Worm (Caenorhabditis elegans) whole organism, L4 larva: ENCODE results near the gene F49C5.10.

Source experiments
- F44E2.7 ChIP-seq: fragments of 200-800 bp; sonication (Bioruptor generic); IDR thresholded peaks from 2 replicates; pipeline ENCODE4 v2.1.2; 2022; ENCODE audit warnings: missing genetic modification characterization, missing compliant biosample characterization
- R02D3.7 ChIP-seq: fragments of 150-350 bp; sonication (generic microtip); optimal IDR thresholded peaks from 3 replicates; lab custom pipeline; 2014; ENCODE audit warnings: missing biosample characterization, missing genetic modification characterization
- ces-1 ChIP-seq: fragments of 150-350 bp; sonication (generic microtip); optimal IDR thresholded peaks from 4 replicates; lab custom pipeline; 2014; ENCODE audit warnings: missing biosample characterization, missing genetic modification reagents, missing genetic modification characterization
- gei-8 ChIP-seq: fragments of 200-800 bp; sonication (Bioruptor generic); optimal IDR thresholded peaks from 2 replicates; lab custom pipeline; 2018; ENCODE audit warnings: mild to moderate bottlenecking, missing genetic modification characterization, missing compliant biosample characterization
- lin-13 ChIP-seq: fragments of 150-350 bp; optimal IDR thresholded peaks from 2 replicates; lab custom pipeline; 2014; ENCODE audit warnings: missing biosample characterization, missing genetic modification reagents, missing genetic modification characterization
- lin-29 ChIP-seq: fragments of 200-800 bp; sonication (Bioruptor generic); IDR thresholded peaks from 2 replicates; pipeline ENCODE4 v1.3.6; 2022; ENCODE audit warnings: missing genetic modification reagents, missing genetic modification characterization, missing compliant biosample characterization
- nhr-25 ChIP-seq: sonication (generic microtip); optimal IDR thresholded peaks from 2 replicates; lab custom pipeline; 2017; ENCODE audit warnings: missing genetic modification characterization, mild to moderate bottlenecking, missing compliant biosample characterization, antibody characterized with exemption, moderate library complexity, borderline replicate concordance; ENCODE audit not compliant: insufficient read depth
- nhr-28 ChIP-seq: fragments of 150-350 bp; optimal IDR thresholded peaks from 2 replicates; lab custom pipeline; 2014; ENCODE audit warnings: missing biosample characterization, missing genetic modification characterization
- nhr-48 ChIP-seq: sonication (generic microtip); optimal IDR thresholded peaks from 2 replicates; lab custom pipeline; 2016; ENCODE audit warnings: mild to moderate bottlenecking, missing genetic modification characterization, missing compliant biosample characterization
- nhr-76 ChIP-seq: fragments of 150-350 bp; optimal IDR thresholded peaks from 2 replicates; lab custom pipeline; 2014; ENCODE audit warnings: missing biosample characterization, missing genetic modification characterization
- rbr-2 ChIP-seq: sonication (generic microtip); optimal IDR thresholded peaks from 2 replicates; lab custom pipeline; 2016; ENCODE audit warnings: missing genotype, missing genetic modification characterization, missing compliant biosample characterization
- snpc-4 ChIP-seq: fragments of 150-350 bp; optimal IDR thresholded peaks from 2 replicates; lab custom pipeline; 2014; ENCODE audit warnings: missing biosample characterization, missing genetic modification characterization
- zag-1 ChIP-seq: fragments of 150-350 bp; optimal IDR thresholded peaks from 2 replicates; lab custom pipeline; 2014; ENCODE audit warnings: missing biosample characterization, missing genetic modification characterization

DNA sequence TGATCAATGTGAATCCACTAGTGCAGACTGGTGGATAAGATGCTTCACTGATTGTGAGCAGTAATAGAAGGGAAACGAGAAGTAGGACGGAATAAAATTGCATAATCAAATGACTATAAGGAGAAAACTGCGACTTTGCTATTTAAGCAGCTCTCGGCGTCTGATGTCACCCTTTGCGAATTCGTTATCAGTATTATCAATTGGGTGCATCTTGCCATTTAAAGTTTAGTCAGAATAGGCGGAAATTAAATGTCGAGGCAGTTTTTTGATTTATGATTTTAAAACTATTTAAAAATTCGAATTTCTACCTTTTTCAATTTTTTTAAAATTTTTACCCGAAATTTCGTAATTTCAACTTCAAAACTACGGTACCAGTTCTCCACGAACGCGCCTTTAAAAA is 34.4 kb downstream of the F49C5.10 start, which contains the start of gene clec-4:
- TF ChIP-seq nhr-28 (tag; lab: Kevin White, UChicago) = no peak
- no peak for TF ChIP-seq zag-1 (tag; lab: Kevin White, UChicago)
- TF ChIP-seq F44E2.7 = no peak
- TF ChIP-seq ces-1 (GFP tag; lab: Kevin White, UChicago) = no peak
- TF ChIP-seq nhr-25 (tag; lab: Kevin White, UChicago) = no peak
- TF ChIP-seq nhr-48 (tag; lab: Kevin White, UChicago) = no peak
- no peak for TF ChIP-seq R02D3.7 (tag; lab: Kevin White, UChicago)
- TF ChIP-seq lin-13 (GFP tag; lab: Kevin White, UChicago) = no peak
- TF ChIP-seq snpc-4 (tag; lab: Kevin White, UChicago) = no peak
- TF ChIP-seq lin-29 (GFP tag; lab: Robert Waterston, UW) = no peak
- TF ChIP-seq rbr-2 (tag; lab: Kevin White, UChicago) = no peak
- TF ChIP-seq nhr-76 = no peak
- TF ChIP-seq gei-8 (GFP tag; lab: Kevin White, UChicago) = no peak
